Fruit fly (Drosophila melanogaster) S2 (cell line): Measurements from ENCODE around the gene CG4829.

Experiments
- CG8478 ChIP-seq: fragments of >200 bp; optimal IDR thresholded peaks from 2 replicates; lab custom pipeline; 2018
- CTCF ChIP-seq, 2 experiments: fragments of >200 bp; optimal IDR thresholded peaks; 2 replicates each; lab custom pipeline; 2018

DNA sequence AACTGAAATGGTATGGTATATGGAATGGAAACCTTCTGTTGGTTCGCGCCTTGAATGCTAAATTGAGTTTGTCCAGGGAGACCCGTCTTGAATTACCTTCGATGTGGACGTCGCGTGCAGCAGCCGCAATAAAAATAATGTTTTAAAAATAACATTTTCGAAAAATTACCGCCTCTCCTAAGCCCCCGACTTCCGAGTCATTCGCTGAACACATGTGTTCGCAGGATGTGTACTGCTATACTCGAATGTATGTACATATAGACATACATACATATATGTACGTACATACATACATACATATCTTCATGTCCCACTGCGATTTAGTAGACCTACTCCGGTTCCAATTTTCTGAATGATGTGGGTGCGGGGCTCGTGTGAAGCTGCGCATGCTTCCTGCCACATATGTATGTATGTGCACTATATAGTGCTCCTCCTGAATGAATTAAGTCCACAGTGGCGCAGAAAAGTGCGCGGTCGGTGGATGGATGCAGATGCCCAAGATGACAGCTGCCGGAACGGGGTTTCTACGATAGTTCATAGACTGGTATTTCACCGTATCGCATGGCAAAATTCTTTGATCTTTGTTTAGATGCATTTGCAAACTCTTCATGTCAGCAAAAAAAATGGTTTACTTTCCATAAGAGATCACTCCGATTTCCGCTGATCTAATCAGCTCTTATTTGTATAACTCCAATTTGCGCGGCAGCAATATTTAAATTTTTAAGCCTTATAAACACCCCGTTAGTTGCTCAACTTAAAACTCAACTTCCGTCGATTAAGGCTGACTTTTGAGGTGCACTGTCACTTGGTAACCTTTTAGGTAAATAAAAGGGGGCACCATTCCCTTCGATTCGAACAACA lies 37.1 kb upstream of the CG4829 start:
- TF ChIP-seq CTCF (optimal IDR thresholded peaks at IDR 0.05; lab: Kevin White, UChicago): no peak
- TF ChIP-seq CG8478 (lab: Kevin White, UChicago): no peak
